Worm (Caenorhabditis elegans): Measurements from ENCODE around the gene Y7A9A.1.

Y7A9A.1 gene

DNA sequence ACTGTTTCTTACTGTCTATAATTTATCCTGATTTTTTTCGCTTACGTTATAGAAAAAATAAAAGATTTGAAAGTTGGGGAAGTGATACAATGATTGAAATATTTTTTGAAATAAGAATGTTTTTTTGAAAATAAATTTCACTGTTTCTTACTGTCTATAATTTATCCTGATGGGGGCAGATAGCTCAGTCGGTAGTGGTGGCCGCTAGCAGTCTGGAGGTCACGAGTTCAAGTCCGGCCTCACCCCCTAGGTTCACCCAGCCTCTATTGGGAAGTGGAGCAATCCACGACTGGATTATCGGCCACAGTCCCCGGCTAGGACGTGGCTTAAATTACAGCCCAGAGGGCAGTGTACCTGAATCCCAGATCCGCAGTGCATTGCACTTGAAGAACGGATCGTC is 24.7 kb upstream of the Y7A9A.1 start:
- TF ChIP-seq set-16 (GFP tag; IDR thresholded peaks at IDR 0.05) (peak; percentile 24; the same call in 1 of the 2 replicates), nhr-41 (GFP tag; IDR thresholded peaks at IDR 0.05) (0 out of 2 replicates have a peak, but pooled peaks have one; percentile 42), snpc-1.2 (GFP tag; IDR thresholded peaks at IDR 0.05) (peak; percentile 94)

DNA sequence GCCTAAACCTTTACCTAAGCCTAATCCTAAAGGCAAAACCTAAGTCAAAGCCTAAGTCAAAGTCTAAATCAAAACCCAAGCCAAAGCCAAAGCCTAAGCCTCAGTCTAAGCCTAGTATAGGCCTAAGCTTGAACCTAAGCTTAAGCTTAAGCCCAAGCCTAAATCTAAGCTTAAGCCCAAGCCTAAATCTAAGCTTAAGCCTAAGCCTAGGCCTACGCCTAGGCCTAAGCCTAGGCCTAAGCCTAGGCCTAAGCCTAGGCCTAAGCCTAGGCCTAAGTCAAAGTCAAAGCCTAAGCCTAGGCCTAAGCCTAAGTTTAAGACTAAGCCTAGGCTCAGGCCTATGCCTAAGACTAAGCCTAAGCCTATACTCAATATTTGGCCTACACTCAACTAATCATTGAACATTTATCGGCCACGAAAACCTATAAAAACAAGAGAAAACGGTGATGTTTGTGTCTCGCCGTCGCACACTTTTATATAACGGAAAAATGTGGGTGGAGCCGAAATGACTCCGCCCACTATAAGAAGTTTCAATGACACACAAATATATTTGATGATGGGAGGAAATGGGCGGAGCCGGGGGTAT is 23.9 kb upstream of the Y7A9A.1 start:
- TF ChIP-seq dve-1 (tag; optimal IDR thresholded peaks at IDR 0.05; ENCODE audit: insufficient read depth): peak; percentile 7
- 0 out of 2 replicates have a peak, but pooled peaks have one; percentile 40 for TF ChIP-seq snpc-1.2 (GFP tag; IDR thresholded peaks at IDR 0.05)
- no peak for TF ChIP-seq mxl-3 (GFP tag; optimal IDR thresholded peaks at IDR 0.05)
- TF ChIP-seq daf-16 (GFP tag; optimal IDR thresholded peaks at IDR 0.05): no peak
- TF ChIP-seq daf-16 (tag; optimal IDR thresholded peaks at IDR 0.05): peak; percentile 34
- no peak for TF ChIP-seq Y105C5A.15 (GFP tag; IDR thresholded peaks at IDR 0.05)
- peak; percentile 31 for TF ChIP-seq ama-1 (optimal IDR thresholded peaks at IDR 0.05)
- TF ChIP-seq pha-4 (GFP tag; IDR thresholded peaks at IDR 0.05): 0 out of 2 replicates have a peak, but pooled peaks have one; percentile 16
- no peak for TF ChIP-seq pha-4 (tag; optimal IDR thresholded peaks at IDR 0.05)
- TF ChIP-seq hmg-1.1 (GFP tag; IDR thresholded peaks at IDR 0.05): 0 out of 2 replicates have a peak, but pooled peaks have one; percentile 18
- TF ChIP-seq nhr-41 (GFP tag; IDR thresholded peaks at IDR 0.05): no peak

DNA sequence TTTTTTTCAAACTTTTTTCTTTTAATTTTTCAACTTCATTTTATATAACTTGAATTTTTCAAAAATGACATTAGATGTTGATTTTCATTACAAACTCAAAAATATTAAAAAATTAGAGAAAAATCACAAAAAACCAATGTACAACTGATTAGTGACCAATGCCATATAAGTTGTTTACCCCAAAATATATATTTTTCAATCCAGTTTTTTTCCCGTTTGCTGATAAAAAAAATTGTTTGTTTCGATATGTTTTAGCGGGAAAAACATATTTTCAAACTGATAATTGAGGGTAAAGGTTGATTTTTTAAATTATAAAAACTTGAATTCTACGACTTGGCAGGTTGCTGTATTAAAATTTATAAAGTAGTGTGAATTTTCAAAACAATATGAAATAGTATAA is 20.0 kb upstream of the Y7A9A.1 start:
- TF ChIP-seq R02D3.7 (tag; optimal IDR thresholded peaks at IDR 0.05) (no peak), daf-16 (GFP tag; optimal IDR thresholded peaks at IDR 0.05) (no peak), daf-16 (tag; optimal IDR thresholded peaks at IDR 0.05) (peak; percentile 99), dve-1 (tag; optimal IDR thresholded peaks at IDR 0.05; ENCODE audit: insufficient read depth) (peak; percentile 10)

DNA sequence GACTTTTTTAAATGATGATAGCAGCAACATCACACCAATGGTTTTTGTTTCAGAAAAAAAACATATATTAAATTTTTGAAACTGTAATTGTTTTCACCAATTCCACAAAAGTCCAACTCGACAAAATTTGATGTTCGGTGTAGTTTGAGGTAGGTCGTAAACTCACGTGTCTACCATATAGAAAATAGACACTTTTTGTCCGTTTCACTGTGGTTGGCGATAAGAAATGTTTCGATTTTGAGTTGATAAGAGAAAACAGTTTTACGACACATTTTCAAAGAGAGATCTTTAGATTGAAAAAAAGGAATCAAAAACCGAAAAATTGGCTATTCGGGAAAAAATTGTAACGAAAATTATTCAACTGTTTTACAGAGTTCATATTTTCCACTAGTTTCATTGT is 18.4 kb upstream of the Y7A9A.1 start:
- TF ChIP-seq dmd-6 (GFP tag; IDR thresholded peaks at IDR 0.05) (peak; percentile 95), nhr-28 (tag; optimal IDR thresholded peaks at IDR 0.05) (peak; percentile 82), F44E2.7 (GFP tag; IDR thresholded peaks at IDR 0.05) (no peak), spr-3 (GFP tag; optimal IDR thresholded peaks at IDR 0.05) (no peak), daf-16 (GFP tag; optimal IDR thresholded peaks at IDR 0.05) (no peak), daf-16 (tag; optimal IDR thresholded peaks at IDR 0.05) (peak; percentile 92), mxl-3 (GFP tag; optimal IDR thresholded peaks at IDR 0.05) (peak; percentile 63), dve-1 (tag; optimal IDR thresholded peaks at IDR 0.05; ENCODE audit: insufficient read depth) (peak; percentile 76), lin-15B (tag; optimal IDR thresholded peaks at IDR 0.05) (no peak), mxl-2 (GFP tag; conservative IDR thresholded peaks at IDR 0.05) (no peak), nhr-77 (tag; optimal IDR thresholded peaks at IDR 0.05) (peak; percentile 24), lsy-2 (tag; optimal IDR thresholded peaks at IDR 0.05) (peak in 1 of 2 experiments; percentile 8), arid-1 (GFP tag; conservative IDR thresholded peaks at IDR 0.05) (no peak), php-3 (GFP tag; IDR thresholded peaks at IDR 0.05) (0 out of 2 replicates have a peak, but pooled peaks have one; percentile 44), F26F4.8 (GFP tag; conservative IDR thresholded peaks at IDR 0.05) (no peak), pqm-1 (tag; optimal IDR thresholded peaks at IDR 0.05) (peak; percentile 64), vab-7 (GFP tag; IDR thresholded peaks at IDR 0.05) (no peak), hlh-11 (tag; optimal IDR thresholded peaks at IDR 0.05) (peak; percentile 55), hlh-30 (tag; optimal IDR thresholded peaks at IDR 0.05; ENCODE audit: insufficient read depth) (peak; percentile 37), ceh-82 (tag; optimal IDR thresholded peaks at IDR 0.05) (no peak), egl-43 (GFP tag; IDR thresholded peaks at IDR 0.05) (no peak), mdl-1 (tag; optimal IDR thresholded peaks at IDR 0.05) (peak in 1 of 2 experiments; percentile 69), fkh-10 (GFP tag; optimal IDR thresholded peaks at IDR 0.05) (no peak), aha-1 (tag) (peak; percentile 14)

Measured in whole organism, L4 larva.